Worm (Caenorhabditis elegans) whole organism, midembryonic: ENCODE results near the gene R05G9.3.

Source experiments
- T22C8.4 ChIP-seq: fragments of 200-800 bp; sonication (Bioruptor generic); IDR thresholded peaks from 2 replicates; pipeline ENCODE4 v1.3.6; 2022; ENCODE audit warnings: missing genetic modification characterization, missing compliant biosample characterization
- cog-1 ChIP-seq: sonication (generic microtip); optimal IDR thresholded peaks from 2 replicates; lab custom pipeline; 2016; ENCODE audit warnings: missing genetic modification characterization, missing compliant biosample characterization
- flt-1 ChIP-seq: fragments of 200-800 bp; sonication (Bioruptor generic); IDR thresholded peaks from 2 replicates; pipeline ENCODE4 v1.3.6; 2022; ENCODE audit warnings: missing genetic modification characterization, missing compliant biosample characterization
- klf-2 ChIP-seq: fragments of 200-800 bp; sonication (Bioruptor generic); conservative IDR thresholded peaks from 2 replicates; pipeline ENCODE4 v1.3.6; 2022; ENCODE audit warnings: missing genetic modification reagents, missing genetic modification characterization, missing compliant biosample characterization
- ref-1 ChIP-seq: fragments of 200-800 bp; sonication (Bioruptor generic); conservative IDR thresholded peaks from 2 replicates; pipeline ENCODE4 v1.3.6; 2022; ENCODE audit warnings: missing genetic modification reagents, missing genetic modification characterization, missing compliant biosample characterization
- tab-1 ChIP-seq: fragments of 200-800 bp; sonication (Bioruptor generic); IDR thresholded peaks from 2 replicates; pipeline ENCODE4 v1.3.6; 2022; ENCODE audit warnings: missing genetic modification characterization, missing compliant biosample characterization
- ztf-23 ChIP-seq: fragments of 200-800 bp; sonication (Bioruptor generic); IDR thresholded peaks from 2 replicates; pipeline ENCODE4 v1.3.6; 2022; ENCODE audit warnings: missing genetic modification reagents, missing genetic modification characterization, missing compliant biosample characterization
- ztf-29 ChIP-seq: fragments of 200-800 bp; sonication (Bioruptor generic); IDR thresholded peaks from 2 replicates; pipeline ENCODE4 v1.3.6; 2022; ENCODE audit warnings: missing genetic modification reagents, missing genetic modification characterization, missing compliant biosample characterization

DNA sequence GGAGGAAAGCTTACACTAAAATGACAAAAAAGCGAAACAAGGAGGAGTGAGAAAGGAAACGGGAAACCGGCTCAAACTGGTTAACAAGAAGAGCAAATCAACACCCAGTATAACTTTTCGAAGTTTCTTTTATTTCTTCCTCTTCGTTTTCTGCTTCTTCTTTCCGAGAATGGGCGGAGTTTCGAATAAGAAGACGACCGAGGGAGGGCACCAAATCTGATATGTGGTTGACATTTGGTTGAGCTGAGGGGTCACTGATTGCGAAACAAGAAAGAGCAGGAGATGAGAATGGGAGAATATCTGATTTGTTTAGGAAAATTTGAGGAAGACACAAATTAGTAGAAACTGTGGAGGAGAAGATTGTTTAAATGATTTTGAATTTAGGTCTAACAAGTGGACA is 2.7 kb downstream of the R05G9.3 start:
- TF ChIP-seq flt-1 (GFP tag; lab: Robert Waterston, UW) (no peak), ref-1 (GFP tag; lab: Robert Waterston, UW) (no peak), T22C8.4 (GFP tag; lab: Robert Waterston, UW) (no peak), klf-2 (no peak), ztf-29 (no peak), ztf-23 (GFP tag; lab: Robert Waterston, UW) (no peak), cog-1 (no peak), tab-1 (GFP tag; lab: Robert Waterston, UW) (no peak)
